Worm (Caenorhabditis elegans) whole organism, L3 larva: ENCODE data around the gene ung-1.
A peak's percentile ranks its signal among the peaks of the same experiment; 100 is the strongest.

Source experiments
- ZK546.5 ChIP-seq: sonication (generic microtip); optimal IDR thresholded peaks from 2 replicates; lab custom pipeline; 2017; ENCODE audit warnings: missing biosample characterization, missing genetic modification characterization
- aly-2 ChIP-seq: fragments of 150-350 bp; optimal IDR thresholded peaks from 2 replicates; lab custom pipeline; 2014; ENCODE audit warnings: missing biosample characterization, missing genetic modification characterization
- ama-1 ChIP-seq: fragments of 150-350 bp; optimal IDR thresholded peaks from 2 replicates; lab custom pipeline; 2018
- ceh-28 ChIP-seq: fragments of 150-350 bp; optimal IDR thresholded peaks from 2 replicates; lab custom pipeline; 2014; ENCODE audit warnings: missing biosample characterization, missing genetic modification reagents, missing genetic modification characterization
- ceh-9 ChIP-seq: sonication (generic microtip); optimal IDR thresholded peaks from 2 replicates; lab custom pipeline; 2018; ENCODE audit warnings: missing biosample characterization, missing genetic modification characterization
- daf-12 ChIP-seq: fragments of 150-350 bp; optimal IDR thresholded peaks from 2 replicates; lab custom pipeline; 2014; ENCODE audit warnings: missing biosample characterization, missing genetic modification reagents, missing genetic modification characterization
- egl-5 ChIP-seq: fragments of 150-350 bp; optimal IDR thresholded peaks from 2 replicates; lab custom pipeline; 2017; ENCODE audit warnings: missing biosample characterization, missing genetic modification reagents, missing genetic modification characterization, inconsistent platforms
- elt-1 ChIP-seq: fragments of 150-350 bp; optimal IDR thresholded peaks from 2 replicates; lab custom pipeline; 2014; ENCODE audit warnings: missing biosample characterization, missing genetic modification characterization
- eor-1 ChIP-seq, 2 experiments: fragments of 150-350 bp; optimal IDR thresholded peaks; 2 replicates each; lab custom pipeline; 2014 to 2018; ENCODE audit warnings: missing biosample characterization in 2 of 2, missing genetic modification characterization in 2 of 2
- fkh-2 ChIP-seq: fragments of 150-350 bp; optimal IDR thresholded peaks from 2 replicates; lab custom pipeline; 2014; ENCODE audit warnings: missing biosample characterization, missing genetic modification reagents, missing genetic modification characterization
- fos-1 ChIP-seq: fragments of 150-350 bp; optimal IDR thresholded peaks from 2 replicates; lab custom pipeline; 2014; ENCODE audit warnings: missing biosample characterization, missing genetic modification characterization
- hmg-11 ChIP-seq: sonication (generic microtip); optimal IDR thresholded peaks from 2 replicates; lab custom pipeline; 2016; ENCODE audit warnings: missing genetic modification characterization, missing compliant biosample characterization
- lin-15B ChIP-seq: fragments of 150-350 bp; optimal IDR thresholded peaks from 2 replicates; lab custom pipeline; 2014; ENCODE audit warnings: missing biosample characterization, missing genetic modification characterization
- mdl-1 ChIP-seq: fragments of 150-350 bp; optimal IDR thresholded peaks from 2 replicates; lab custom pipeline; 2014; ENCODE audit warnings: missing biosample characterization, missing genetic modification characterization
- mml-1 ChIP-seq: fragments of 150-350 bp; sonication (generic microtip); optimal IDR thresholded peaks from 3 replicates; lab custom pipeline; 2014; ENCODE audit warnings: missing biosample characterization, missing genetic modification characterization
- nfya-1 ChIP-seq: sonication (generic microtip); optimal IDR thresholded peaks from 2 replicates; lab custom pipeline; 2017; ENCODE audit warnings: missing genetic modification characterization, mild to moderate bottlenecking, missing compliant biosample characterization, antibody characterized with exemption, moderate library complexity; ENCODE audit not compliant: insufficient read depth
- nhr-12 ChIP-seq: fragments of 150-350 bp; optimal IDR thresholded peaks from 2 replicates; lab custom pipeline; 2014; ENCODE audit warnings: missing biosample characterization, missing genetic modification characterization
- nhr-23 ChIP-seq: fragments of 150-350 bp; optimal IDR thresholded peaks from 2 replicates; lab custom pipeline; 2014; ENCODE audit warnings: missing biosample characterization, missing genetic modification reagents, missing genetic modification characterization
- nhr-237 ChIP-seq: fragments of 150-350 bp; optimal IDR thresholded peaks from 2 replicates; lab custom pipeline; 2014; ENCODE audit warnings: missing biosample characterization, missing genetic modification characterization
- nhr-25 ChIP-seq: sonication (generic microtip); optimal IDR thresholded peaks from 2 replicates; lab custom pipeline; 2017; ENCODE audit warnings: missing biosample characterization, missing genetic modification characterization
- nhr-28 ChIP-seq: fragments of 150-350 bp; optimal IDR thresholded peaks from 2 replicates; lab custom pipeline; 2014; ENCODE audit warnings: missing biosample characterization, missing genetic modification characterization
- nhr-43 ChIP-seq: sonication (generic microtip); optimal IDR thresholded peaks from 2 replicates; lab custom pipeline; 2016; ENCODE audit warnings: mild to moderate bottlenecking, missing genetic modification characterization, missing compliant biosample characterization; ENCODE audit not compliant: poor library complexity, severe bottlenecking
- nhr-67 ChIP-seq: fragments of 150-350 bp; optimal IDR thresholded peaks from 2 replicates; lab custom pipeline; 2014; ENCODE audit warnings: missing biosample characterization, missing genetic modification characterization
- nhr-76 ChIP-seq: fragments of 150-350 bp; sonication (generic microtip); optimal IDR thresholded peaks from 5 replicates; lab custom pipeline; 2014; ENCODE audit warnings: missing biosample characterization, missing genetic modification characterization
- nhr-77 ChIP-seq: fragments of 150-350 bp; optimal IDR thresholded peaks from 2 replicates; lab custom pipeline; 2014; ENCODE audit warnings: missing biosample characterization, missing genetic modification characterization
- pha-4 ChIP-seq: fragments of 150-350 bp; optimal IDR thresholded peaks from 2 replicates; lab custom pipeline; 2014; ENCODE audit warnings: missing biosample characterization, missing genetic modification reagents, missing genetic modification characterization
- sea-2 ChIP-seq: fragments of 150-350 bp; sonication (generic microtip); optimal IDR thresholded peaks from 4 replicates; lab custom pipeline; 2014; ENCODE audit warnings: missing biosample characterization, missing genetic modification reagents, missing genetic modification characterization
- skn-1 ChIP-seq: fragments of 150-350 bp; optimal IDR thresholded peaks from 2 replicates; lab custom pipeline; 2014; ENCODE audit warnings: missing biosample characterization, missing genetic modification characterization
- snpc-4 ChIP-seq: fragments of 150-350 bp; optimal IDR thresholded peaks from 2 replicates; lab custom pipeline; 2014; ENCODE audit warnings: missing biosample characterization, missing genetic modification characterization
- tbx-2 ChIP-seq: sonication (generic microtip); optimal IDR thresholded peaks from 2 replicates; lab custom pipeline; 2016; ENCODE audit warnings: mild to moderate bottlenecking, missing genetic modification characterization, missing compliant biosample characterization
- unc-39 ChIP-seq: sonication (generic microtip); optimal IDR thresholded peaks from 4 replicates; lab custom pipeline; 2017; ENCODE audit warnings: missing biosample characterization, missing genetic modification characterization
- unc-62 ChIP-seq: fragments of 150-350 bp; sonication (generic microtip); optimal IDR thresholded peaks from 4 replicates; lab custom pipeline; 2014; ENCODE audit warnings: missing biosample characterization, missing genetic modification reagents, missing genetic modification characterization
- zag-1 ChIP-seq: fragments of 150-350 bp; optimal IDR thresholded peaks from 2 replicates; lab custom pipeline; 2014; ENCODE audit warnings: missing biosample characterization, missing genetic modification characterization

The ung-1 gene

ce11 chrIII:12015183-12015582, 41.3 kb upstream of the ung-1 start:
- TF ChIP-seq ceh-9, result no peak
- TF ChIP-seq fkh-2 (tag; lab: Kevin White, UChicago), result no peak
- no peak for TF ChIP-seq nhr-23
- no peak for TF ChIP-seq ZK546.5 (tag; lab: Kevin White, UChicago)
- TF ChIP-seq unc-39 (tag; lab: Kevin White, UChicago), result no peak
- no peak for TF ChIP-seq mml-1 (tag; lab: Kevin White, UChicago)
- TF ChIP-seq unc-62, result no peak
- no peak for TF ChIP-seq nhr-77
- no peak for TF ChIP-seq ama-1 (lab: Kevin White, UChicago)
- TF ChIP-seq aly-2 (tag; lab: Kevin White, UChicago), result no peak
- no peak for TF ChIP-seq nhr-12 (tag; lab: Kevin White, UChicago)
- no peak for TF ChIP-seq nhr-67 (tag; lab: Kevin White, UChicago)
- TF ChIP-seq nhr-43, result no peak
- TF ChIP-seq eor-1 (tag; optimal IDR thresholded peaks at IDR 0.05; lab: Kevin White, UChicago), result no peak
- TF ChIP-seq elt-1 (tag; lab: Kevin White, UChicago), result no peak
- no peak for TF ChIP-seq fos-1 (tag; lab: Kevin White, UChicago)
- no peak for TF ChIP-seq nfya-1 (tag; lab: Kevin White, UChicago)
- TF ChIP-seq nhr-76, result no peak
- TF ChIP-seq, all 47 proteins: peak for 0

- TF ChIP-seq sea-2 (GFP tag; lab: Kevin White, UChicago) (no peak), mdl-1 (no peak), hmg-11 (tag; lab: Kevin White, UChicago) (no peak), aly-2 (tag; lab: Kevin White, UChicago) (no peak), nhr-43 (no peak), eor-1 (tag; optimal IDR thresholded peaks at IDR 0.05; lab: Kevin White, UChicago) (no peak)
These were observed 40.6 kb upstream of the ung-1 start for ce11 chrIII:12014503-12014902.

ce11 chrIII:12013718-12014117, 39.8 kb upstream of the ung-1 start:
- no peak for TF ChIP-seq nfya-1 (tag; lab: Kevin White, UChicago)
- peak; percentile 56 for TF ChIP-seq ceh-28 (tag; lab: Kevin White, UChicago)

- TF ChIP-seq nhr-25 (tag; lab: Kevin White, UChicago), result peak; percentile 69
- peak; percentile 6 for TF ChIP-seq hmg-11 (tag; lab: Kevin White, UChicago)
- TF ChIP-seq daf-12 (tag; lab: Kevin White, UChicago), result no peak
- peak; percentile 52 for TF ChIP-seq nhr-23
- TF ChIP-seq, all 47 proteins: peak for 3
These were observed 39.2 kb upstream of the ung-1 start for ce11 chrIII:12013054-12013453.

- no peak for TF ChIP-seq lin-15B (tag; lab: Kevin White, UChicago)
- peak; percentile 53 for TF ChIP-seq egl-5
- TF ChIP-seq tbx-2, result no peak
- peak; percentile 64 for TF ChIP-seq nhr-25 (tag; lab: Kevin White, UChicago)
- peak; percentile 10 for TF ChIP-seq pha-4 (tag; lab: Kevin White, UChicago)
- no peak for TF ChIP-seq zag-1
- no peak for TF ChIP-seq snpc-4
These were observed 35.9 kb upstream of the ung-1 start for ce11 chrIII:12009764-12010163.

ce11 chrIII:12009321-12009720, 35.4 kb upstream of the ung-1 start:
- TF ChIP-seq tbx-2, result no peak
- no peak for TF ChIP-seq nhr-237 (tag; lab: Kevin White, UChicago)
- no peak for TF ChIP-seq nhr-28
- TF ChIP-seq egl-5, result no peak
- no peak for TF ChIP-seq fos-1 (tag; lab: Kevin White, UChicago)
- no peak for TF ChIP-seq aly-2 (tag; lab: Kevin White, UChicago)
- no peak for TF ChIP-seq nfya-1 (tag; lab: Kevin White, UChicago)
- no peak for TF ChIP-seq elt-1 (tag; lab: Kevin White, UChicago)
- no peak for TF ChIP-seq skn-1 (tag; lab: Kevin White, UChicago)
- TF ChIP-seq nhr-12 (tag; lab: Kevin White, UChicago), result no peak
- TF ChIP-seq nhr-25 (tag; lab: Kevin White, UChicago), result no peak
- TF ChIP-seq snpc-4, result no peak
- TF ChIP-seq nhr-67 (tag; lab: Kevin White, UChicago), result no peak
- TF ChIP-seq eor-1 (tag; optimal IDR thresholded peaks at IDR 0.05; lab: Kevin White, UChicago), result no peak
- no peak for TF ChIP-seq lin-15B (tag; lab: Kevin White, UChicago)
- no peak for TF ChIP-seq nhr-23
- no peak for TF ChIP-seq ceh-28 (tag; lab: Kevin White, UChicago)
- TF ChIP-seq unc-62, result no peak
